Fruit fly (Drosophila melanogaster): ENCODE results near the gene tal-1A.

The tal-1A gene

DNA sequence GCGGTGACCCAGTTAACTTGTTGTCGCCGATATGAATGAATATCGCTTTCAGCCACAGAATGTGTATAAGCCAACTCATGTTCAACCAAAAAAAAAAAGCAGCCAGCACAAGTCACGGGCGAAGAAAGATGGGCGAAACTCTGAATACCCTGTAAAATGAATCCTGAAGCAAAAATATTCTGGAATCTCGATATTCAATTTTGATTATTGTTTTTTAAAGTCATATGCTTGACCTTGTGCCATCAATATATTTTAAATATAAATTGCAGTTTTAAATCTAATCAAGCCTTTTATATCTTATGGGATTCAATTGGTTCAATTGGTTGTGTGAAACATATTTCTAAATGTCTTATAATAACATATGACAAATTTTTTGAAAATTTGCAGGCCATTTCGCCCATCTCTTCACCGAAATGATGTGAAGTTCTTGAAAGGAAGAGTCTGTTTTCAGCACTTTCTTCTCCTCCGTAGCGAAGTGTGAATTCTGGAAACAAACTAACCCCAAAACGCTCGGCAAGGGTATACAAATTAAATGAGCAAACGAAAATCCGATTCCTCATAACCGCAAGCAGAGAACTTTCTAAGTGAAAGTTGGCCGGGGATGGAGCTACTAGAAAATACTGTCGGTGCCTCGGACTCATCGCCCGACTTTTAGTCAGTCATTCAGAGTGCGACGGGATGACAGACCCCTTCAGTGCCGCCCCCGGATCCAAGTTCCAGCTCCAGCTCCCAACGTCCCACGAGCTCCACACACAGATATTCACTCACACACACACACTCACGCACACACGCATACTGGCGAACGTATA lies 2.9 kb downstream of the tal-1A start:
- TF ChIP-seq CG17912 (GFP tag; optimal IDR thresholded peaks at IDR 0.05) (no peak), GATAe (GFP tag; conservative IDR thresholded peaks at IDR 0.05) (no peak), Hr3 (GFP tag; optimal IDR thresholded peaks at IDR 0.05) (no peak), nmo (GFP tag; optimal IDR thresholded peaks at IDR 0.05) (peak; percentile 29), oc (tag; optimal IDR thresholded peaks at IDR 0.05) (peak; percentile 16), chinmo (GFP tag; IDR thresholded peaks at IDR 0.05; ENCODE audit: partially characterized antibody) (no peak), ftz-f1 (GFP tag; optimal IDR thresholded peaks at IDR 0.05) (no peak), sqz (GFP tag; optimal IDR thresholded peaks at IDR 0.05) (no peak), HLHmδ (GFP tag; optimal IDR thresholded peaks at IDR 0.05) (no peak), z (GFP tag; IDR thresholded peaks at IDR 0.05) (peak; percentile 54; the same call in 1 of the 3 replicates), tx (GFP tag; optimal IDR thresholded peaks at IDR 0.05) (no peak), CG3407 (GFP tag; optimal IDR thresholded peaks at IDR 0.05) (no peak), gem (tag; optimal IDR thresholded peaks at IDR 0.05) (peak; percentile 32), ATbp (GFP tag; optimal IDR thresholded peaks at IDR 0.05) (no peak), Side (GFP tag; optimal IDR thresholded peaks at IDR 0.05) (no peak), Ptx1 (GFP tag; IDR thresholded peaks at IDR 0.05) (no peak), Sox102F (GFP tag; optimal IDR thresholded peaks at IDR 0.05) (peak; percentile 47), ken (GFP tag; IDR thresholded peaks at IDR 0.05) (no peak), otp (GFP tag; IDR thresholded peaks at IDR 0.05) (no peak), row (GFP tag; IDR thresholded peaks at IDR 0.05) (0 out of 3 replicates have a peak, but pooled peaks have one; percentile 15), CG2712 (tag; optimal IDR thresholded peaks at IDR 0.05) (no peak), aop (GFP tag; IDR thresholded peaks at IDR 0.05) (no peak), CG18262 (tag; optimal IDR thresholded peaks at IDR 0.05) (peak; percentile 1), Xrp1 (GFP tag; IDR thresholded peaks at IDR 0.05) (peak; percentile 18; the same call in 1 of the 2 replicates), lola (GFP tag; optimal IDR thresholded peaks at IDR 0.05) (peak in 1 of 3 experiments; percentile 12), CG9817 (tag; optimal IDR thresholded peaks at IDR 0.05) (no peak), hb (GFP tag; IDR thresholded peaks at IDR 0.05; ENCODE audit: partially characterized antibody) (no peak), Med (GFP tag) (peak; percentile 54), CG17359 (tag; optimal IDR thresholded peaks at IDR 0.05) (no peak), D19B (GFP tag; optimal IDR thresholded peaks at IDR 0.05) (peak; percentile 10), zen2 (GFP tag; IDR thresholded peaks at IDR 0.05; ENCODE audit: partially characterized antibody) (no peak), Dbx (GFP tag; IDR thresholded peaks at IDR 0.05) (no peak), wdn (GFP tag; IDR thresholded peaks at IDR 0.05) (no peak), Hand (GFP tag; optimal IDR thresholded peaks at IDR 0.05) (no peak), danr (GFP tag; IDR thresholded peaks at IDR 0.05) (no peak), slbo (GFP tag; IDR thresholded peaks at IDR 0.05) (no peak), CG30020 (tag; optimal IDR thresholded peaks at IDR 0.05) (no peak), lmd (GFP tag; IDR thresholded peaks at IDR 0.05) (no peak), HmgD (GFP tag; optimal IDR thresholded peaks at IDR 0.05) (no peak), sc (optimal IDR thresholded peaks at IDR 0.05) (no peak), sc (GFP tag; optimal IDR thresholded peaks at IDR 0.05) (peak; percentile 22), CG14965 (GFP tag; optimal IDR thresholded peaks at IDR 0.05; ENCODE audit: borderline replicate concordance) (no peak), CG9215 (GFP tag; IDR thresholded peaks at IDR 0.05) (no peak), CG7928 (GFP tag; optimal IDR thresholded peaks at IDR 0.05) (no peak), CG2889 (GFP tag; IDR thresholded peaks at IDR 0.05) (no peak), CG12104 (GFP tag; optimal IDR thresholded peaks at IDR 0.05) (no peak), CG4404 (GFP tag; IDR thresholded peaks at IDR 0.05) (no peak), CG7556 (GFP tag; optimal IDR thresholded peaks at IDR 0.05) (no peak), Oli (tag; optimal IDR thresholded peaks at IDR 0.05) (peak; percentile 15), CG11093 (GFP tag; IDR thresholded peaks at IDR 0.05) (no peak)

All from whole organism, embryonic.